Fruit fly (Drosophila melanogaster) whole organism, prepupa: Measurements from ENCODE around the gene CG31301.

Experiments used
- Blimp-1 ChIP-seq: fragments of 200-800 bp; sonication (Bioruptor generic); optimal IDR thresholded peaks from 3 replicates; lab custom pipeline; 2017; ENCODE audit warnings: missing biosample characterization, missing genetic modification characterization, mild to moderate bottlenecking, moderate library complexity, missing genetic modification reagents
- CG10631 ChIP-seq: fragments of 200-800 bp; sonication (Bioruptor generic); optimal IDR thresholded peaks from 2 replicates; lab custom pipeline; 2016; ENCODE audit warnings: missing biosample characterization, missing genetic modification characterization
- CG10669 ChIP-seq: fragments of 200-800 bp; sonication (Bioruptor generic); optimal IDR thresholded peaks from 3 replicates; lab custom pipeline; 2018; ENCODE audit warnings: missing biosample characterization, mild to moderate bottlenecking, missing genetic modification characterization, moderate library complexity
- CG11294 ChIP-seq: fragments of 200-800 bp; sonication (Bioruptor generic); IDR thresholded peaks from 2 replicates; pipeline ENCODE4 v1.3.6; 2022; ENCODE audit warnings: missing biosample characterization, missing genetic modification characterization
- CG11762 ChIP-seq: fragments of 200-800 bp; sonication (Bioruptor generic); optimal IDR thresholded peaks from 3 replicates; lab custom pipeline; 2016; ENCODE audit warnings: missing biosample characterization, missing genetic modification characterization; ENCODE audit not compliant: insufficient read depth
- CG11902 ChIP-seq: fragments of 200-800 bp; sonication (Bioruptor generic); optimal IDR thresholded peaks from 3 replicates; lab custom pipeline; 2016; ENCODE audit warnings: missing biosample characterization, missing genetic modification characterization
- CG15336 ChIP-seq: fragments of 200-800 bp; sonication (Bioruptor generic); IDR thresholded peaks from 2 replicates; pipeline ENCODE4 v1.3.6; 2022; ENCODE audit warnings: missing biosample characterization, missing genetic modification characterization
- CG16779 ChIP-seq: fragments of 200-800 bp; sonication (Bioruptor generic); optimal IDR thresholded peaks from 3 replicates; lab custom pipeline; 2017; ENCODE audit warnings: missing biosample characterization, mild to moderate bottlenecking, missing genetic modification characterization
- CG32006 ChIP-seq: fragments of 200-800 bp; sonication (Bioruptor generic); optimal IDR thresholded peaks from 3 replicates; lab custom pipeline; 2017; ENCODE audit warnings: missing biosample characterization, mild to moderate bottlenecking, missing genetic modification characterization
- CG34406 ChIP-seq: fragments of 200-800 bp; sonication (Bioruptor generic); optimal IDR thresholded peaks from 3 replicates; lab custom pipeline; 2016; ENCODE audit warnings: missing biosample characterization, missing genetic modification characterization
- CG3919 ChIP-seq: fragments of 200-800 bp; sonication (Bioruptor generic); optimal IDR thresholded peaks from 3 replicates; lab custom pipeline; 2016; ENCODE audit warnings: missing biosample characterization, missing genetic modification characterization
- CG4318 ChIP-seq: fragments of 200-800 bp; sonication (Bioruptor generic); optimal IDR thresholded peaks from 3 replicates; lab custom pipeline; 2017; ENCODE audit warnings: missing biosample characterization, mild to moderate bottlenecking, missing genetic modification characterization
- CG6163 ChIP-seq: fragments of 200-800 bp; sonication (Bioruptor generic); IDR thresholded peaks from 3 replicates; pipeline ENCODE4 v1.3.6; 2022; ENCODE audit warnings: missing biosample characterization, missing genetic modification characterization
- CG6808 ChIP-seq: fragments of 200-800 bp; sonication (Bioruptor generic); optimal IDR thresholded peaks from 3 replicates; lab custom pipeline; 2017; ENCODE audit warnings: missing biosample characterization, missing genetic modification characterization, mild to moderate bottlenecking, moderate library complexity, missing genetic modification reagents
- CG6854 ChIP-seq: fragments of 200-800 bp; sonication (Bioruptor generic); optimal IDR thresholded peaks from 2 replicates; lab custom pipeline; 2017; ENCODE audit warnings: missing biosample characterization, mild to moderate bottlenecking, missing genetic modification characterization
- CG7368 ChIP-seq: fragments of 200-800 bp; sonication (Bioruptor generic); optimal IDR thresholded peaks from 3 replicates; lab custom pipeline; 2016; ENCODE audit warnings: missing biosample characterization, missing genetic modification characterization
- CG8319 ChIP-seq: fragments of 200-800 bp; sonication (Bioruptor generic); optimal IDR thresholded peaks from 3 replicates; lab custom pipeline; 2016; ENCODE audit warnings: missing biosample characterization, missing genetic modification characterization
- CG9139 ChIP-seq: fragments of 200-800 bp; sonication (Bioruptor generic); optimal IDR thresholded peaks from 3 replicates; lab custom pipeline; 2017; ENCODE audit warnings: missing biosample characterization, mild to moderate bottlenecking, missing genetic modification characterization
- Eip78C ChIP-seq: fragments of 200-800 bp; sonication (Bioruptor generic); peaks from one replicate; lab custom pipeline; 2016; ENCODE audit warnings: missing biosample characterization, missing genetic modification characterization
- Eip93F ChIP-seq: fragments of 200-800 bp; sonication (Bioruptor generic); optimal IDR thresholded peaks from 2 replicates; lab custom pipeline; 2016; ENCODE audit warnings: missing biosample characterization, mild to moderate bottlenecking, missing genetic modification characterization
- Ets21C ChIP-seq: fragments of 200-800 bp; sonication (Bioruptor generic); optimal IDR thresholded peaks from 3 replicates; lab custom pipeline; 2016; ENCODE audit warnings: missing biosample characterization, missing genetic modification characterization
- Ets96B ChIP-seq: fragments of 200-800 bp; optimal IDR thresholded peaks from 2 replicates; lab custom pipeline; 2019; ENCODE audit warnings: missing biosample characterization, mild to moderate bottlenecking, missing genetic modification characterization, moderate library complexity
- Gug ChIP-seq: fragments of 200-800 bp; sonication (Bioruptor generic); IDR thresholded peaks from 2 replicates; pipeline ENCODE4 v1.3.6; 2022; ENCODE audit warnings: missing biosample characterization, missing genetic modification characterization
- Hr38 ChIP-seq: sonication (Bioruptor generic); optimal IDR thresholded peaks from 2 replicates; lab custom pipeline; 2016; ENCODE audit warnings: missing biosample characterization, missing genetic modification characterization
- Hr39 ChIP-seq: fragments of 200-800 bp; sonication (Bioruptor generic); optimal IDR thresholded peaks from 2 replicates; lab custom pipeline; 2016; ENCODE audit warnings: missing biosample characterization, missing genetic modification characterization
- Hr4 ChIP-seq: fragments of 200-800 bp; sonication (Bioruptor generic); optimal IDR thresholded peaks from 3 replicates; lab custom pipeline; 2016; ENCODE audit warnings: missing biosample characterization, missing genetic modification characterization
- Lpt ChIP-seq: fragments of 200-800 bp; sonication (Bioruptor generic); optimal IDR thresholded peaks from 3 replicates; lab custom pipeline; 2016; ENCODE audit warnings: missing biosample characterization, missing genetic modification characterization
- Met ChIP-seq: fragments of 200-800 bp; sonication (Bioruptor generic); optimal IDR thresholded peaks from 3 replicates; lab custom pipeline; 2016; ENCODE audit warnings: missing biosample characterization, missing genetic modification characterization
- OdsH ChIP-seq: fragments of 200-800 bp; sonication (Bioruptor generic); optimal IDR thresholded peaks from 3 replicates; lab custom pipeline; 2016; ENCODE audit warnings: missing biosample characterization, missing genetic modification characterization
- Sox102F ChIP-seq: fragments of 200-800 bp; sonication (Bioruptor generic); optimal IDR thresholded peaks from 2 replicates; lab custom pipeline; 2016; ENCODE audit warnings: missing biosample characterization, mild to moderate bottlenecking, missing genetic modification characterization
- Sox14 ChIP-seq: fragments of 200-800 bp; sonication (Bioruptor generic); optimal IDR thresholded peaks from 3 replicates; lab custom pipeline; 2016; ENCODE audit warnings: missing biosample characterization, missing genetic modification characterization
- achi ChIP-seq: fragments of 200-800 bp; sonication (Bioruptor generic); optimal IDR thresholded peaks from 3 replicates; lab custom pipeline; 2016; ENCODE audit warnings: missing biosample characterization, missing genetic modification characterization
- acj6 ChIP-seq: fragments of 200-800 bp; sonication (Bioruptor generic); optimal IDR thresholded peaks from 3 replicates; lab custom pipeline; 2016; ENCODE audit warnings: missing biosample characterization, missing genetic modification characterization
- cyc ChIP-seq: fragments of 200-800 bp; sonication (Bioruptor generic); optimal IDR thresholded peaks from 3 replicates; lab custom pipeline; 2016; ENCODE audit warnings: missing biosample characterization, missing genetic modification characterization
- dsx ChIP-seq: fragments of 200-800 bp; optimal IDR thresholded peaks from 3 replicates; lab custom pipeline; 2019; ENCODE audit warnings: missing biosample characterization, mild to moderate bottlenecking, missing genetic modification characterization, moderate library complexity; ENCODE audit not compliant: poor library complexity, severe bottlenecking
- esn ChIP-seq: fragments of 200-800 bp; sonication (Bioruptor generic); optimal IDR thresholded peaks from 2 replicates; lab custom pipeline; 2016; ENCODE audit warnings: missing biosample characterization, mild to moderate bottlenecking, missing genetic modification characterization, moderate library complexity
- fd59A ChIP-seq: fragments of 200-800 bp; sonication (Bioruptor generic); optimal IDR thresholded peaks from 2 replicates; lab custom pipeline; 2017; ENCODE audit warnings: missing biosample characterization, mild to moderate bottlenecking, missing genetic modification characterization, missing genetic modification reagents
- fd85E ChIP-seq: fragments of 200-800 bp; sonication (Bioruptor generic); optimal IDR thresholded peaks from 3 replicates; lab custom pipeline; 2016; ENCODE audit warnings: missing biosample characterization, missing genetic modification characterization
- fkh ChIP-seq: fragments of 200-800 bp; sonication (Bioruptor generic); optimal IDR thresholded peaks from 3 replicates; lab custom pipeline; 2017; ENCODE audit warnings: missing biosample characterization, mild to moderate bottlenecking, missing genetic modification characterization, moderate library complexity
- lz ChIP-seq: fragments of 200-800 bp; sonication (Bioruptor generic); optimal IDR thresholded peaks from 3 replicates; lab custom pipeline; 2016; ENCODE audit warnings: missing biosample characterization, missing genetic modification characterization
- net ChIP-seq: fragments of 200-800 bp; sonication (Bioruptor generic); optimal IDR thresholded peaks from 3 replicates; lab custom pipeline; 2016; ENCODE audit warnings: missing biosample characterization, missing genetic modification characterization
- pdm3 ChIP-seq: fragments of 200-800 bp; sonication (Bioruptor generic); optimal IDR thresholded peaks from 3 replicates; lab custom pipeline; 2016; ENCODE audit warnings: missing biosample characterization, missing genetic modification characterization
- salr ChIP-seq, 2 experiments: fragments of 200-800 bp; sonication (Bioruptor generic); optimal IDR thresholded peaks; 3 replicates each; lab custom pipeline; 2016 to 2018; ENCODE audit warnings: missing biosample characterization in 2 of 2, missing genetic modification characterization in 2 of 2, mild to moderate bottlenecking in 1 of 2
- spab ChIP-seq: fragments of 200-800 bp; sonication (Bioruptor generic); optimal IDR thresholded peaks from 2 replicates; lab custom pipeline; 2017; ENCODE audit warnings: missing biosample characterization, mild to moderate bottlenecking, missing genetic modification characterization, missing genetic modification reagents
- ss ChIP-seq, 2 experiments: fragments of 200-800 bp; sonication (Bioruptor generic); optimal IDR thresholded peaks; 2 replicates in 1 of 2; 3 replicates in 1 of 2; lab custom pipeline; 2017 to 2018; ENCODE audit warnings: mild to moderate bottlenecking in 2 of 2, missing biosample characterization in 2 of 2, missing genetic modification characterization in 2 of 2, moderate library complexity in 1 of 2
- svp ChIP-seq: fragments of 200-800 bp; sonication (Bioruptor generic); peaks from one replicate; lab custom pipeline; 2016; ENCODE audit warnings: missing biosample characterization, missing genetic modification characterization
- topi ChIP-seq: fragments of 200-800 bp; sonication (Bioruptor generic); optimal IDR thresholded peaks from 3 replicates; lab custom pipeline; 2016; ENCODE audit warnings: missing biosample characterization, missing genetic modification characterization

The CG31301 gene

DNA sequence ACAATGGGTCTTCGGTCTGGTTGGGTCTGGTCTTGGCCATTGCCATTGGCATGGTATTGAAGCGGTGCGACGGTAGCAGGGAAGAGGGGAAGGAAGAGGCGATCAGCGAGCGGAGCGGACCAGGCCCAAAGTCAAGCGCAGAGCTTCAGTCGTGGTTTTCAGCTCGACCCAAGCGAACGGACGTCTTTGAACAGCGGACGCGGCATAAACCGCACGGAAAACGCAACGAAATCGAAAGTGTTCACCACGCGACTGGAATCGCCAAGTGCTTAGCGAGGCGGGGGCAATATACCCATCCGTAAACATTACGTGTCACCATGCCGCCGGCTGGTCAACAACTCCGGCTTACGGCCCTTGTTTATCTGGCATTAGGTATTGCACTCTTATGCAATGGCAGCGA, 29.7 kb upstream of the CG31301 start, which contains the start of gene CG14866:
Gene CG14866 (plus strand): TSS at position 146 of the 400 bp plus-strand sequence.
- TF ChIP-seq Eip78C (GFP tag; lab: Kevin White, UChicago) (peak; percentile 34), CG7368 (no peak), Blimp-1 (peak; percentile 44), CG10669 (GFP tag; lab: Kevin White, UChicago) (no peak)

DNA sequence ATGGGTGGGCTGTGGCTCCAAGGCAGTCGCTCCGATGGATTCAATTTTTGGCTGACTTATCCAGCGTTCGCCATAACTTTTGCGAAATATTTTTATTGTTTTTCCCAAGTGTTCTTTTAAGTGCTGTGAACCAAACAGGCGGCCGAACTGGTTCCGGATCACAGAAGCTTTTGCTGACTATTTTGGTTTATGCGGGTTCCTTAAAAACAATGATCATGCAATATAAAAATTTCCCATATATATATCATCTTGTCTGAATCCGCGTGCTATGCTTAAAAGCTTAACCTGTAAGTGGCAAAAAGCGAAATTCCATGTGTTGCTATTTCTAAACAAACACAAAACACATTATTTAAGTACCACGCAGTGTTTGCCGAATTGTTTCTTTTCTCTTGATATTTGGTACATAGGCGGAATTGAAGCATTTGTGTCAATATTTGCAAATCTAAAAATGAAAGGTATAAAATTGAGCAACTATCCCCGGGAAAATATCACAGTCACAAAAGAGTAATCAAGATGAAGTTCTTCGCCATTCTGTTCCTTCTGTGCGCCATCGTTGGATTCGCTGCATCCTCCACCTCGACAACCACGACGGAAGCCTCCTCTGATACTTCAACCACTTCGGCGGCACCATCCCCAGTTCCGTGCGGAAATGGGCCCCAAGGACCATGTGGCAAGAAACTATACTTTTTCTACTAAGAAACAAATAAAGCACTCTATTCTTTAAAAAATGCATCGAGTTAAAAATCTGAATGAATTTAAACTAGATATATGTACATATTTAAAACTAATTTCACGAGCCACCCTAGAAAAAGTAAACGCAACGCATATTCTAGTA, 25.9 kb upstream of the CG31301 start, which contains the start of the genes CG6276 and CG44040:
Gene CG6276 (minus strand): TSS at position 158 of the 835 bp plus-strand sequence.
Gene CG44040 (plus strand): TSS at position 467 of the 835 bp plus-strand sequence.
- TF ChIP-seq spab (no peak), Sox14 (GFP tag; lab: Kevin White, UChicago) (peak; percentile 61), Ets21C (GFP tag; lab: Kevin White, UChicago) (peak; percentile 58), Blimp-1 (peak; percentile 7), Hr4 (peak; percentile 50), CG3919 (GFP tag; lab: Kevin White, UChicago) (peak; percentile 63), CG6808 (GFP tag; lab: Kevin White, UChicago) (peak; percentile 50), Sox102F (GFP tag; lab: Kevin White, UChicago) (no peak), pdm3 (peak; percentile 69), CG10669 (GFP tag; lab: Kevin White, UChicago) (peak; percentile 50), Hr39 (GFP tag; lab: Kevin White, UChicago) (peak; percentile 55), CG4318 (no peak), CG11902 (GFP tag; lab: Kevin White, UChicago) (peak; percentile 16), fkh (GFP tag; lab: Kevin White, UChicago) (peak; percentile 59), Met (GFP tag; lab: Kevin White, UChicago) (peak; percentile 58), Gug (no peak), net (GFP tag; lab: Kevin White, UChicago) (no peak), CG32006 (GFP tag; lab: Kevin White, UChicago) (peak; percentile 63), esn (GFP tag; lab: Kevin White, UChicago) (peak; percentile 76), topi (peak; percentile 63), Ets96B (tag; lab: Kevin White, UChicago) (peak; percentile 34), fd85E (GFP tag; lab: Kevin White, UChicago) (no peak), CG15336 (GFP tag; lab: Robert Waterston, UW) (0 out of 2 replicates have a peak, but pooled peaks have one; percentile 24), ss (GFP tag; optimal IDR thresholded peaks at IDR 0.05; lab: Kevin White, UChicago) (peak in 1 of 2 experiments; percentile 42), CG8319 (GFP tag; lab: Kevin White, UChicago) (no peak), CG11762 (GFP tag; lab: Kevin White, UChicago) (peak; percentile 16), CG10631 (GFP tag; lab: Kevin White, UChicago) (peak; percentile 58), fd59A (GFP tag; lab: Kevin White, UChicago) (peak; percentile 30), CG9139 (no peak), svp (no peak), dsx (peak; percentile 31), lz (peak; percentile 68), CG6163 (peak; percentile 59), OdsH (GFP tag; lab: Kevin White, UChicago) (peak; percentile 59), Lpt (peak; percentile 2), Eip93F (no peak), CG11294 (GFP tag; lab: Robert Waterston, UW) (peak; percentile 10; the same call in 1 of the 2 replicates), CG34406 (GFP tag; lab: Kevin White, UChicago) (peak; percentile 19), CG16779 (tag; lab: Kevin White, UChicago) (no peak), CG7368 (peak; percentile 24), cyc (GFP tag; lab: Kevin White, UChicago) (peak; percentile 37), salr (GFP tag; optimal IDR thresholded peaks at IDR 0.05; lab: Kevin White, UChicago) (peak; percentile 40 to 64), acj6 (peak; percentile 56), CG6854 (no peak), achi (peak; percentile 48), Hr38 (GFP tag; lab: Kevin White, UChicago) (no peak)
